Worm (Caenorhabditis elegans) whole organism, early embryonic: ENCODE measurements around the gene F48G7.12.

Experiments used
- ama-1 ChIP-seq: fragments of 150-350 bp; optimal IDR thresholded peaks from 2 replicates; lab custom pipeline; 2014
- flt-1 ChIP-seq: fragments of 200-800 bp; sonication (Bioruptor generic); IDR thresholded peaks from 2 replicates; pipeline ENCODE4 v1.3.6; 2022; ENCODE audit warnings: missing genetic modification characterization, missing compliant biosample characterization
- pes-1 ChIP-seq: fragments of 200-800 bp; sonication (Bioruptor generic); IDR thresholded peaks from 2 replicates; pipeline ENCODE4 v1.3.6; 2022; ENCODE audit warnings: missing genetic modification reagents, missing genetic modification characterization, missing compliant biosample characterization
- sea-1 ChIP-seq: fragments of 200-800 bp; sonication (Bioruptor generic); conservative IDR thresholded peaks from 2 replicates; pipeline ENCODE4 v1.3.6; 2022; ENCODE audit warnings: missing genetic modification characterization, missing compliant biosample characterization

ce11 chrV:676090-676489 is 30.1 kb upstream of the F48G7.12 start:
- no peak for TF ChIP-seq ama-1 (lab: Kevin White, UChicago)
- TF ChIP-seq sea-1 (GFP tag; lab: Robert Waterston, UW) = no peak
- TF ChIP-seq flt-1 (GFP tag; lab: Robert Waterston, UW) = no peak
- TF ChIP-seq pes-1 = no peak
